Fruit fly (Drosophila melanogaster): ENCODE data around the gene GCS1.

The GCS1 gene

DNA sequence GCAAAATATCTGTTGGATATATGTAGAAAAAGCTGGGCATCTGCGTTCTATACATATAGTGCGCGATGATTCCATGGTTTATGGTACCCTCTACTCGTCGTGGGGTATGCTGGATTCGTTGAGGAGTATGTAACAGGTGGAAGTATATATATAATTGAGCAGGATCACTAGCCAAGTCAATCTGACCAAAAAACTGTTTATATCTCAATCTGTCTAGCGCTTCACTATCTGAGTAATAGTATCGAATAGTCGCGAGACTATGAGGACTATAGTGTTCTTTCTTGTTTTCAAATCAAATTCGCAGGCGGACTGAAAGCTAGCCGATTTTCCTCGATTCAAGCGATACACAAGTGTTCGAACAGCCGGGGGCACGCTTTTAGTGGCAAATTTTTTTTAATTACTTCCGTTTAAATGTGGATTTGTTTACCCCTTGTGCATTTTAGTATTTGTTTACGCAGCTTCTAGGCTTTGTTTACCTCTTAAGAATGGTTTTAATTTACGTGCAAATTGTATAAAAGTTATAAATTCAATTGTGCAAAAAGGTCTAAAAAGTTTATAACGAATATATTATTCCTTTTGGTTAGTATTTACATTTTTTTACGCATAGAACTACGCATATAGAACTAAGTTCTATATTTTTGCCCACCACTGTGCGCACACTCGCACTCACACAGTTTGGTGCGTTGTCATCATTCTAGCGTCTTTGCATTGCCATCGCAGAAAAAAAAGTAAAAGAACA lies 43.0 kb upstream of the GCS1 start (continued):
- TF ChIP-seq CG14710 (tag; optimal IDR thresholded peaks at IDR 0.05) (peak; percentile 53), HLH4C (GFP tag; IDR thresholded peaks at IDR 0.05; ENCODE audit: partially characterized antibody) (no peak), dmrt11E (tag; optimal IDR thresholded peaks at IDR 0.05) (peak; percentile 55), kay (GFP tag; optimal IDR thresholded peaks at IDR 0.05) (peak; percentile 41), ham (GFP tag; IDR thresholded peaks at IDR 0.05) (peak; percentile 67; the same call in 1 of the 2 replicates), zen2 (GFP tag; IDR thresholded peaks at IDR 0.05; ENCODE audit: partially characterized antibody) (no peak), ash1 (GFP tag; optimal IDR thresholded peaks at IDR 0.05) (peak; percentile 39), CG4404 (GFP tag; IDR thresholded peaks at IDR 0.05) (peak; percentile 64; the same call in 1 of the 2 replicates), bcd (GFP tag; optimal IDR thresholded peaks at IDR 0.05) (peak; percentile 77), CG11093 (GFP tag; IDR thresholded peaks at IDR 0.05) (peak; percentile 70), CG11398 (GFP tag; optimal IDR thresholded peaks at IDR 0.05) (peak; percentile 61), tna (GFP tag; IDR thresholded peaks at IDR 0.05; ENCODE audit: partially characterized antibody) (no peak), Neu2 (GFP tag; optimal IDR thresholded peaks at IDR 0.05; ENCODE audit: borderline replicate concordance) (no peak), Ssrp (tag; optimal IDR thresholded peaks at IDR 0.05) (peak; percentile 62), lov (optimal IDR thresholded peaks at IDR 0.05) (no peak), lov (GFP tag; IDR thresholded peaks at IDR 0.05) (0 out of 3 replicates have a peak, but pooled peaks have one; percentile 63), E2f1 (GFP tag; IDR thresholded peaks at IDR 0.05) (peak; percentile 81), CG2875 (GFP tag; optimal IDR thresholded peaks at IDR 0.05) (peak; percentile 40), CG8924 (tag; optimal IDR thresholded peaks at IDR 0.05) (peak; percentile 70), TFAM (GFP tag; optimal IDR thresholded peaks at IDR 0.05) (no peak), Sry-δ (GFP tag; optimal IDR thresholded peaks at IDR 0.05) (peak; percentile 28), CG33213 (GFP tag; optimal IDR thresholded peaks at IDR 0.05) (peak; percentile 56), oc (tag; optimal IDR thresholded peaks at IDR 0.05) (peak; percentile 61), CG34422 (GFP tag; IDR thresholded peaks at IDR 0.05) (peak; percentile 76), Spps (tag; optimal IDR thresholded peaks at IDR 0.05) (no peak), usp (GFP tag; optimal IDR thresholded peaks at IDR 0.05) (no peak), CG6254 (GFP tag; optimal IDR thresholded peaks at IDR 0.05) (peak; percentile 55), CG3847 (GFP tag; IDR thresholded peaks at IDR 0.05) (peak; percentile 79), Drgx (GFP tag; IDR thresholded peaks at IDR 0.05) (peak; percentile 91), Hey (tag; optimal IDR thresholded peaks at IDR 0.05) (peak; percentile 5), ap (GFP tag; IDR thresholded peaks at IDR 0.05) (peak; percentile 74), Fer3 (tag; optimal IDR thresholded peaks at IDR 0.05) (peak; percentile 85), CG10654 (GFP tag; optimal IDR thresholded peaks at IDR 0.05) (peak; percentile 70), exex (tag; optimal IDR thresholded peaks at IDR 0.05) (peak; percentile 19), CG7786 (GFP tag; optimal IDR thresholded peaks at IDR 0.05) (peak; percentile 81), Hmx (GFP tag; optimal IDR thresholded peaks at IDR 0.05) (peak; percentile 39), NfI (GFP tag; optimal IDR thresholded peaks at IDR 0.05) (peak; percentile 78), Bteb2 (GFP tag; optimal IDR thresholded peaks at IDR 0.05) (peak; percentile 62), NFAT (GFP tag; IDR thresholded peaks at IDR 0.05) (peak; percentile 86), lab (GFP tag; optimal IDR thresholded peaks at IDR 0.05) (peak; percentile 88), Fer2 (tag; optimal IDR thresholded peaks at IDR 0.05) (peak; percentile 57), toy (GFP tag; IDR thresholded peaks at IDR 0.05) (peak; percentile 72), CG6765 (GFP tag; optimal IDR thresholded peaks at IDR 0.05) (peak; percentile 49), H15 (GFP tag; IDR thresholded peaks at IDR 0.05) (peak; percentile 75; the same call in 2 of the 3 replicates), unpg (GFP tag; optimal IDR thresholded peaks at IDR 0.05) (peak; percentile 75), h (optimal IDR thresholded peaks at IDR 0.05) (no peak), dati (GFP tag; IDR thresholded peaks at IDR 0.05) (peak; percentile 65; the same call in 1 of the 2 replicates), CG10565 (GFP tag; optimal IDR thresholded peaks at IDR 0.05) (no peak), CG6813 (GFP tag; optimal IDR thresholded peaks at IDR 0.05) (peak; percentile 54)
